Worm (Caenorhabditis elegans) whole organism, L1 larva: ENCODE results near the gene slc-17.3.

ENCODE experiments used
- fos-1 ChIP-seq: fragments of 150-350 bp; optimal IDR thresholded peaks from 2 replicates; lab custom pipeline; 2014; ENCODE audit warnings: missing biosample characterization, missing genetic modification characterization
- lin-35 ChIP-seq, 2 experiments: fragments of 150-350 bp; optimal IDR thresholded peaks; 2 replicates each; lab custom pipeline; 2014; ENCODE audit warnings: missing biosample characterization in 2 of 2, missing genetic modification characterization in 2 of 2, missing genetic modification reagents in 2 of 2
- nhr-20 ChIP-seq: sonication (generic microtip); optimal IDR thresholded peaks from 2 replicates; lab custom pipeline; 2016; ENCODE audit warnings: mild to moderate bottlenecking, missing genetic modification characterization, missing compliant biosample characterization
- nhr-28 ChIP-seq: fragments of 150-350 bp; optimal IDR thresholded peaks from 2 replicates; lab custom pipeline; 2014; ENCODE audit warnings: missing biosample characterization, missing genetic modification characterization
- sox-4 ChIP-seq: sonication (generic microtip); optimal IDR thresholded peaks from 2 replicates; lab custom pipeline; 2016; ENCODE audit warnings: missing genetic modification characterization, missing compliant biosample characterization
- unc-62 ChIP-seq: fragments of 150-350 bp; optimal IDR thresholded peaks from 2 replicates; lab custom pipeline; 2014; ENCODE audit warnings: missing biosample characterization, missing genetic modification reagents, missing genetic modification characterization

DNA sequence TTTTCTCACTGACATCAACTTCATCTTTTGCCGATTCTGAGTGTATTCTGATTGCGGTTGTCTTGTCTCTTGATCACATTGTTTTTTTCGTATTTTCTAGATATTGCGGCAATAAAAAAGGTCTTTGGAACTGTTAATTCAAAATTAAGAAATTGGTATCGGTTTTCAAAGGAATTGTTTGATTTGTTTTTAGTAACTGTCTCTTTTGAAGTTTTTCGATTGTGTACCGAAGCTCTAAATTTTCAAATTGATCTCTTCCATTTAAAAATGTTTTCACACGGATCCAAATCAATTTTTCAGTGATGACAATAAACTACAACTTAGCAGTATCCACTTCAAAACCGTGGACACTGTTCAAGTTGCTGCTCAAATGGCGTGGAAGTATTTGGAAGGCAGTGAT is 35.6 kb upstream of the slc-17.3 start, which contains the start of gene best-24:
- TF ChIP-seq lin-35 (GFP tag; optimal IDR thresholded peaks at IDR 0.05; lab: Kevin White, UChicago) (peak in 1 of 2 experiments; percentile 10), sox-4 (tag; lab: Kevin White, UChicago) (no peak), fos-1 (tag; lab: Kevin White, UChicago) (no peak), nhr-20 (tag; lab: Kevin White, UChicago) (no peak), unc-62 (no peak), nhr-28 (tag; lab: Kevin White, UChicago) (no peak)
